Fruit fly (Drosophila melanogaster) whole organism, embryonic: Measurements from ENCODE around the gene Naam.

ENCODE experiments used
- Atf6 ChIP-seq: fragments of 200-800 bp; sonication (Bioruptor generic); IDR thresholded peaks from 2 replicates; pipeline ENCODE4 v1.3.6; 2022; ENCODE audit warnings: missing biosample characterization, missing genetic modification characterization
- Blimp-1 ChIP-seq: fragments of 200-800 bp; sonication (Bioruptor generic); optimal IDR thresholded peaks from 3 replicates; lab custom pipeline; 2018; ENCODE audit warnings: missing biosample characterization, missing genetic modification characterization, mild to moderate bottlenecking, moderate library complexity, missing genetic modification reagents
- CG10462 ChIP-seq: fragments of 200-800 bp; sonication (Bioruptor generic); optimal IDR thresholded peaks from 2 replicates; lab custom pipeline; 2016; ENCODE audit warnings: missing biosample characterization, missing genetic modification characterization
- CG10959 ChIP-seq: fragments of 200-800 bp; sonication (Bioruptor generic); IDR thresholded peaks from 2 replicates; pipeline ENCODE4 v1.3.6; 2022; ENCODE audit warnings: missing biosample characterization, missing genetic modification characterization
- CG11085 ChIP-seq: fragments of 200-800 bp; sonication (Bioruptor generic); IDR thresholded peaks from 2 replicates; pipeline ENCODE4 v1.3.6; 2022; ENCODE audit warnings: missing biosample characterization, missing genetic modification characterization
- CG11093 ChIP-seq: fragments of 200-800 bp; sonication (Bioruptor generic); IDR thresholded peaks from 3 replicates; pipeline ENCODE4 v1.3.6; 2022; ENCODE audit warnings: missing biosample characterization, missing genetic modification characterization
- CG12219 ChIP-seq: fragments of 200-800 bp; sonication (Bioruptor generic); optimal IDR thresholded peaks from 3 replicates; lab custom pipeline; 2018; ENCODE audit warnings: missing biosample characterization, mild to moderate bottlenecking, missing genetic modification characterization
- CG13123 ChIP-seq: fragments of 200-800 bp; sonication (Bioruptor generic); optimal IDR thresholded peaks from 2 replicates; lab custom pipeline; 2016; ENCODE audit warnings: missing biosample characterization, missing genetic modification characterization
- CG1529 ChIP-seq: fragments of 200-800 bp; sonication (Bioruptor generic); optimal IDR thresholded peaks from 3 replicates; lab custom pipeline; 2018; ENCODE audit warnings: missing biosample characterization, missing genetic modification characterization
- CG17829 ChIP-seq: fragments of 200-800 bp; optimal IDR thresholded peaks from 2 replicates; lab custom pipeline; 2019; ENCODE audit warnings: missing biosample characterization, mild to moderate bottlenecking, missing genetic modification characterization, moderate library complexity
- CG18764 ChIP-seq: fragments of 200-800 bp; sonication (Bioruptor generic); optimal IDR thresholded peaks from 3 replicates; lab custom pipeline; 2016; ENCODE audit warnings: missing biosample characterization, missing genetic modification characterization
- CG2129 ChIP-seq: fragments of 200-800 bp; sonication (Bioruptor generic); IDR thresholded peaks from 2 replicates; pipeline ENCODE4 v1.3.6; 2022; ENCODE audit warnings: missing biosample characterization, missing genetic modification characterization; ENCODE audit not compliant: partially characterized antibody
- CG32532 ChIP-seq: fragments of 200-800 bp; sonication (Bioruptor generic); IDR thresholded peaks from 2 replicates; pipeline ENCODE4 v1.3.6; 2022; ENCODE audit warnings: missing biosample characterization, missing genetic modification characterization
- CG33557 ChIP-seq: fragments of 200-800 bp; sonication (Bioruptor generic); optimal IDR thresholded peaks from 2 replicates; lab custom pipeline; 2019; ENCODE audit warnings: missing biosample characterization, mild to moderate bottlenecking, missing genetic modification characterization, moderate library complexity
- CG3407 ChIP-seq: fragments of 200-800 bp; sonication (Bioruptor generic); optimal IDR thresholded peaks from 2 replicates; lab custom pipeline; 2018; ENCODE audit warnings: missing biosample characterization, mild to moderate bottlenecking, missing genetic modification characterization
- CG4360 ChIP-seq: fragments of 200-800 bp; sonication (Bioruptor generic); IDR thresholded peaks from 2 replicates; pipeline ENCODE4 v1.3.6; 2022; ENCODE audit warnings: missing biosample characterization, missing genetic modification characterization
- CG7745 ChIP-seq: fragments of 200-800 bp; sonication (Bioruptor generic); optimal IDR thresholded peaks from 2 replicates; lab custom pipeline; 2018; ENCODE audit warnings: missing biosample characterization, mild to moderate bottlenecking, missing genetic modification characterization, moderate library complexity
- CG7839 ChIP-seq: fragments of 200-800 bp; sonication (Bioruptor generic); optimal IDR thresholded peaks from 3 replicates; lab custom pipeline; 2018; ENCODE audit warnings: missing biosample characterization, mild to moderate bottlenecking, missing genetic modification characterization, moderate library complexity
- CG7963 ChIP-seq: fragments of 200-800 bp; sonication (Bioruptor generic); IDR thresholded peaks from 3 replicates; pipeline ENCODE4 v1.3.6; 2022; ENCODE audit warnings: missing biosample characterization, missing genetic modification characterization; ENCODE audit not compliant: partially characterized antibody
- CG8281 ChIP-seq: fragments of 200-800 bp; sonication (Bioruptor generic); optimal IDR thresholded peaks from 2 replicates; lab custom pipeline; 2018; ENCODE audit warnings: missing biosample characterization, mild to moderate bottlenecking, missing genetic modification characterization, moderate library complexity
- CG8478 ChIP-seq: fragments of >200 bp; optimal IDR thresholded peaks from 2 replicates; lab custom pipeline; 2018
- CG8924 ChIP-seq: fragments of 200-800 bp; optimal IDR thresholded peaks from 3 replicates; lab custom pipeline; 2019; ENCODE audit warnings: missing biosample characterization, mild to moderate bottlenecking, missing genetic modification characterization, moderate library complexity
- CrebB ChIP-seq: fragments of 200-800 bp; sonication (Bioruptor generic); optimal IDR thresholded peaks from 3 replicates; lab custom pipeline; 2018; ENCODE audit warnings: missing biosample characterization, mild to moderate bottlenecking, missing genetic modification characterization
- GATAe ChIP-seq: fragments of 200-800 bp; sonication (Bioruptor generic); conservative IDR thresholded peaks from 2 replicates; pipeline ENCODE4 v1.3.6; 2022; ENCODE audit warnings: missing biosample characterization, missing genetic modification characterization
- H2.0 ChIP-seq: fragments of 200-800 bp; sonication (Bioruptor generic); IDR thresholded peaks from 2 replicates; pipeline ENCODE4 v1.3.6; 2022; ENCODE audit warnings: missing biosample characterization, missing genetic modification characterization
- HLH4C ChIP-seq: fragments of 200-800 bp; sonication (Bioruptor generic); IDR thresholded peaks from 3 replicates; pipeline ENCODE4 v1.3.6; 2022; ENCODE audit warnings: missing biosample characterization, missing genetic modification characterization; ENCODE audit not compliant: partially characterized antibody
- Hmx ChIP-seq: fragments of 200-800 bp; sonication (Bioruptor generic); optimal IDR thresholded peaks from 2 replicates; lab custom pipeline; 2016; ENCODE audit warnings: missing biosample characterization, missing genetic modification characterization
- Jarid2 ChIP-seq: fragments of 200-800 bp; sonication (Bioruptor generic); optimal IDR thresholded peaks from 3 replicates; lab custom pipeline; 2017; ENCODE audit warnings: mild to moderate bottlenecking, missing biosample characterization, missing genetic modification reagents, missing genetic modification characterization
- NfI ChIP-seq: fragments of 200-800 bp; sonication (Bioruptor generic); optimal IDR thresholded peaks from 3 replicates; lab custom pipeline; 2018; ENCODE audit warnings: missing biosample characterization, mild to moderate bottlenecking, missing genetic modification characterization, moderate library complexity
- Optix ChIP-seq: fragments of 200-800 bp; sonication (Bioruptor generic); IDR thresholded peaks from 3 replicates; pipeline ENCODE4 v1.3.6; 2022; ENCODE audit warnings: missing biosample characterization, missing genetic modification characterization
- Sox102F ChIP-seq: fragments of 200-800 bp; sonication (Bioruptor generic); optimal IDR thresholded peaks from 2 replicates; lab custom pipeline; 2018; ENCODE audit warnings: missing biosample characterization, mild to moderate bottlenecking, missing genetic modification characterization, moderate library complexity
- Ssrp ChIP-seq: fragments of 200-800 bp; sonication (Bioruptor generic); optimal IDR thresholded peaks from 2 replicates; lab custom pipeline; 2018; ENCODE audit warnings: missing biosample characterization, mild to moderate bottlenecking, missing genetic modification characterization, moderate library complexity
- bsh ChIP-seq, 2 experiments: fragments of 200-800 bp; sonication (Bioruptor generic); optimal IDR thresholded peaks; 2 replicates each; lab custom pipeline; 2017 to 2018; ENCODE audit warnings: mild to moderate bottlenecking in 2 of 2, missing biosample characterization in 2 of 2, missing genetic modification characterization in 2 of 2, moderate library complexity in 1 of 2
- btn ChIP-seq: fragments of 200-800 bp; sonication (Bioruptor generic); optimal IDR thresholded peaks from 2 replicates; lab custom pipeline; 2016; ENCODE audit warnings: missing biosample characterization, missing genetic modification characterization
- dmrt99B ChIP-seq: fragments of 200-800 bp; sonication (Bioruptor generic); optimal IDR thresholded peaks from 2 replicates; lab custom pipeline; 2018; ENCODE audit warnings: missing biosample characterization, mild to moderate bottlenecking, missing genetic modification characterization, moderate library complexity
- grau ChIP-seq: fragments of 200-800 bp; optimal IDR thresholded peaks from 3 replicates; lab custom pipeline; 2019; ENCODE audit warnings: missing biosample characterization, mild to moderate bottlenecking, missing genetic modification characterization, moderate library complexity
- gsb ChIP-seq: fragments of 200-800 bp; sonication (Bioruptor generic); IDR thresholded peaks from 2 replicates; pipeline ENCODE4 v1.3.6; 2022; ENCODE audit warnings: missing biosample characterization, missing genetic modification characterization
- h ChIP-seq: fragments of >200 bp; optimal IDR thresholded peaks from 2 replicates; lab custom pipeline; 2017
- kah ChIP-seq: fragments of 200-800 bp; sonication (Bioruptor generic); optimal IDR thresholded peaks from 2 replicates; lab custom pipeline; 2018; ENCODE audit warnings: missing biosample characterization, mild to moderate bottlenecking, missing genetic modification characterization
- pho ChIP-seq: fragments of 200-800 bp; sonication (Bioruptor generic); optimal IDR thresholded peaks from 2 replicates; lab custom pipeline; 2016; ENCODE audit warnings: missing biosample characterization, missing genetic modification characterization
- psq ChIP-seq: fragments of 200-800 bp; sonication (Bioruptor generic); optimal IDR thresholded peaks from 2 replicates; lab custom pipeline; 2017; ENCODE audit warnings: missing biosample characterization, missing genetic modification characterization
- ro ChIP-seq: fragments of 200-800 bp; sonication (Bioruptor generic); IDR thresholded peaks from 2 replicates; pipeline ENCODE4 v1.3.6; 2022; ENCODE audit warnings: missing biosample characterization, missing genetic modification characterization
- sc ChIP-seq, 3 experiments: fragments of >200 bp in 2 of 3; fragments of 200-800 bp in 1 of 3; sonication (Bioruptor generic) in 1 of 3; optimal IDR thresholded peaks; 2 replicates in 2 of 3; 3 replicates in 1 of 3; lab custom pipeline; 2017; ENCODE audit warnings: mild to moderate bottlenecking in 1 of 3, missing biosample characterization in 1 of 3, missing genetic modification characterization in 1 of 3, missing genetic modification reagents in 1 of 3
- sens-2 ChIP-seq: fragments of 200-800 bp; sonication (Bioruptor generic); IDR thresholded peaks from 2 replicates; pipeline ENCODE4 v1.3.6; 2022; ENCODE audit warnings: missing biosample characterization, missing genetic modification characterization
- sob ChIP-seq: fragments of 200-800 bp; sonication (Bioruptor generic); IDR thresholded peaks from 2 replicates; pipeline ENCODE4 v1.3.6; 2022; ENCODE audit warnings: missing biosample characterization, missing genetic modification characterization
- toy ChIP-seq: fragments of 200-800 bp; sonication (Bioruptor generic); IDR thresholded peaks from 2 replicates; pipeline ENCODE4 v1.3.6; 2022; ENCODE audit warnings: missing biosample characterization, missing genetic modification characterization
- ttk ChIP-seq: fragments of 200-800 bp; sonication (Bioruptor generic); IDR thresholded peaks from 2 replicates; pipeline ENCODE4 v2.1.2; 2022; ENCODE audit warnings: missing biosample characterization, missing genetic modification characterization
- tup ChIP-seq: fragments of 200-800 bp; sonication (Bioruptor generic); optimal IDR thresholded peaks from 2 replicates; lab custom pipeline; 2016; ENCODE audit warnings: missing biosample characterization, mild to moderate bottlenecking, missing genetic modification characterization, moderate library complexity
- yki ChIP-seq: fragments of >200 bp; optimal IDR thresholded peaks from 3 replicates; lab custom pipeline; 2018
- zen ChIP-seq: fragments of 200-800 bp; sonication (Bioruptor generic); optimal IDR thresholded peaks from 3 replicates; lab custom pipeline; 2018; ENCODE audit warnings: missing biosample characterization, mild to moderate bottlenecking, missing genetic modification characterization, moderate library complexity

Naam gene

DNA sequence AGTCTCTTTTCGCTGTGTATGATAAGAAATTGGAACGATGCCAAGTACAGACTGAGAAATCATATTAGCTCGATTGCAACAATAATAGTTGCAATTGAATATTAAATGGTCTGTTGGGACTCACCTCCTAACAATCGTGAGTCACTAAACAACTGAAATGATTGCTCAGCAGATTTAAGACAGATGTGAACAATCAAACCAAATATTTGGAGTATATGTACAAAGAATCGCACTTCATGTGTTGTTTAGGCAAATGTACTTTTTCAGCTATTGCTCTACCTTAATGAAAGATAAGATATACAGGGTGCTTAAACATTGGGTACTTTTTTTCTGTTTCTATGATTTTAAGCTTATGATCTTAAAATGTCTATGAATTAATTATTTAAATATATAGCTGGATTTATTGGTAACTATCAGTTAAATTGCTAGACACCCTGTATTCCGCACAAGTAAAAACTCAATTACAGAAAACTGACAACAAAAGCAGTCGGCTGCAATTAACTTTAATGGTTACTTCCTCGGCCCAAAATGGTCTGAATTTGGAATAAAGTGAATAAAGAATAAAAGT, 29.7 kb upstream of the Naam start (continued):
- TF ChIP-seq sens-2 (GFP tag; lab: Robert Waterston, UW) (peak; percentile 89), CG7839 (tag; lab: Kevin White, UChicago) (peak; percentile 89), bsh (GFP tag; optimal IDR thresholded peaks at IDR 0.05; lab: Kevin White, UChicago) (peak in 1 of 2 experiments; percentile 92), CG2129 (no peak), CG12219 (GFP tag; lab: Kevin White, UChicago) (peak; percentile 87), h (lab: Kevin White, UChicago) (no peak), ro (GFP tag; lab: Robert Waterston, UW) (peak; percentile 44; the same call in 1 of the 2 replicates), CG11085 (peak; percentile 71; the same call in 1 of the 2 replicates), NfI (GFP tag; lab: Kevin White, UChicago) (peak; percentile 75), Sox102F (GFP tag; lab: Kevin White, UChicago) (peak; percentile 93), sob (GFP tag; lab: Robert Waterston, UW) (peak; percentile 88), Blimp-1 (GFP tag; lab: Kevin White, UChicago) (peak; percentile 91), toy (GFP tag; lab: Robert Waterston, UW) (peak; percentile 85), CG13123 (GFP tag; lab: Kevin White, UChicago) (peak; percentile 49), HLH4C (no peak), CG18764 (GFP tag; lab: Kevin White, UChicago) (peak; percentile 56), CG8924 (tag; lab: Kevin White, UChicago) (peak; percentile 92), grau (tag; lab: Kevin White, UChicago) (peak; percentile 90), CG7963 (GFP tag; lab: Robert Waterston, UW) (no peak), tup (GFP tag; lab: Kevin White, UChicago) (peak; percentile 29), CG32532 (GFP tag; lab: Robert Waterston, UW) (peak; percentile 92), Jarid2 (GFP tag; lab: Kevin White, UChicago) (peak; percentile 43), dmrt99B (tag; lab: Kevin White, UChicago) (peak; percentile 92), CG10462 (peak; percentile 39), gsb (GFP tag; lab: Robert Waterston, UW) (peak; percentile 82), zen (tag; lab: Kevin White, UChicago) (peak; percentile 71), CG3407 (peak; percentile 64), yki (lab: Kevin White, UChicago) (no peak), ttk (GFP tag; lab: Robert Waterston, UW) (peak; percentile 84), Hmx (no peak), CG4360 (GFP tag; lab: Robert Waterston, UW) (peak; percentile 60), CG10959 (GFP tag; lab: Robert Waterston, UW) (peak; percentile 50; the same call in 1 of the 2 replicates), sc (optimal IDR thresholded peaks at IDR 0.05; lab: Kevin White, UChicago) (no peak), sc (GFP tag; optimal IDR thresholded peaks at IDR 0.05; lab: Kevin White, UChicago) (peak; percentile 50), CG11093 (GFP tag; lab: Robert Waterston, UW) (peak; percentile 46; the same call in 1 of the 3 replicates), Ssrp (tag; lab: Kevin White, UChicago) (peak; percentile 83), CG33557 (GFP tag; lab: Kevin White, UChicago) (peak; percentile 72), btn (GFP tag; lab: Kevin White, UChicago) (no peak), CG8478 (lab: Kevin White, UChicago) (no peak), Optix (no peak), Atf6 (GFP tag; lab: Robert Waterston, UW) (peak; percentile 92), CG7745 (tag; lab: Kevin White, UChicago) (no peak), GATAe (peak; percentile 74), CrebB (peak; percentile 83), CG17829 (tag; lab: Kevin White, UChicago) (peak; percentile 89), CG8281 (peak; percentile 74), H2.0 (GFP tag; lab: Robert Waterston, UW) (peak; percentile 89), psq (GFP tag; lab: Kevin White, UChicago) (peak; percentile 63), pho (GFP tag; lab: Kevin White, UChicago) (peak; percentile 51), CG1529 (peak; percentile 82), kah (GFP tag; lab: Kevin White, UChicago) (peak; percentile 85)
